Worm (Caenorhabditis elegans): ENCODE measurements around the gene C18A3.10.

- TF ChIP-seq npax-4 (tag; optimal IDR thresholded peaks at IDR 0.05) (no peak), nhr-11 (tag; optimal IDR thresholded peaks at IDR 0.05) (no peak), ama-1 (optimal IDR thresholded peaks at IDR 0.05) (no peak)
These were observed 21.8 kb downstream of the C18A3.10 start, which contains the start of gene C25H3.3 for ce11 chrII:5693893-5694292.
